Worm (Caenorhabditis elegans) whole organism, young adult: Measurements from ENCODE around the gene C06E2.5.
A peak's percentile ranks its signal among the peaks of the same experiment; 100 is the strongest.

Experiments used
- B0261.1 ChIP-seq: sonication (generic microtip); optimal IDR thresholded peaks from 2 replicates; lab custom pipeline; 2016; ENCODE audit warnings: mild to moderate bottlenecking, missing genetic modification characterization, moderate library complexity, missing compliant biosample characterization
- F10E7.11 ChIP-seq: sonication (generic microtip); optimal IDR thresholded peaks from 2 replicates; lab custom pipeline; 2017; ENCODE audit warnings: mild to moderate bottlenecking, missing genetic modification characterization, moderate library complexity, missing compliant biosample characterization
- F33H1.4 ChIP-seq: fragments of 200-800 bp; sonication (Bioruptor generic); IDR thresholded peaks from 2 replicates; pipeline ENCODE4 v1.3.6; 2022; ENCODE audit warnings: missing genetic modification reagents, missing genetic modification characterization, missing compliant biosample characterization
- F39B2.1 ChIP-seq: fragments of 200-800 bp; sonication (Bioruptor generic); IDR thresholded peaks from 2 replicates; pipeline ENCODE4 v1.3.6; 2022; ENCODE audit warnings: missing genetic modification reagents, missing genetic modification characterization, missing compliant biosample characterization
- F55B11.4 ChIP-seq: sonication (generic microtip); optimal IDR thresholded peaks from 2 replicates; lab custom pipeline; 2016; ENCODE audit warnings: missing compliant biosample characterization, missing genetic modification characterization, borderline replicate concordance; ENCODE audit not compliant: insufficient read depth
- Y56A3A.18 ChIP-seq: fragments of 200-800 bp; sonication (Bioruptor generic); IDR thresholded peaks from 2 replicates; pipeline ENCODE4 v1.3.6; 2022; ENCODE audit warnings: missing genetic modification reagents, missing genetic modification characterization, missing compliant biosample characterization
- Y67H2A.10 ChIP-seq: fragments of 200-800 bp; sonication (Bioruptor generic); conservative IDR thresholded peaks from 2 replicates; pipeline ENCODE4 v1.3.6; 2022; ENCODE audit warnings: missing genetic modification reagents, missing genetic modification characterization, missing compliant biosample characterization
- Y95B8A.8 ChIP-seq: fragments of 200-800 bp; sonication (Bioruptor generic); IDR thresholded peaks from 2 replicates; pipeline ENCODE4 v1.3.6; 2022; ENCODE audit warnings: missing genetic modification reagents, missing genetic modification characterization, missing compliant biosample characterization
- atf-7 ChIP-seq: sonication (generic microtip); optimal IDR thresholded peaks from 2 replicates; lab custom pipeline; 2017; ENCODE audit warnings: mild to moderate bottlenecking, missing genetic modification characterization, missing compliant biosample characterization
- attf-3 ChIP-seq: fragments of 200-800 bp; sonication (Bioruptor generic); conservative IDR thresholded peaks from 2 replicates; pipeline ENCODE4 v1.3.6; 2022; ENCODE audit warnings: missing genetic modification reagents, missing genetic modification characterization, missing compliant biosample characterization
- attf-5 ChIP-seq: fragments of 200-800 bp; sonication (Bioruptor generic); optimal IDR thresholded peaks from 2 replicates; lab custom pipeline; 2018; ENCODE audit warnings: mild to moderate bottlenecking, missing genetic modification characterization, missing compliant biosample characterization
- attf-6 ChIP-seq: fragments of 200-800 bp; sonication (Bioruptor generic); IDR thresholded peaks from 2 replicates; pipeline ENCODE4 v1.3.6; 2022; ENCODE audit warnings: missing genetic modification reagents, missing genetic modification characterization, missing compliant biosample characterization
- bed-2 ChIP-seq: fragments of 200-800 bp; sonication (Bioruptor generic); IDR thresholded peaks from 2 replicates; pipeline ENCODE4 v1.3.6; 2022; ENCODE audit warnings: missing genetic modification reagents, missing genetic modification characterization, missing compliant biosample characterization
- cebp-1 ChIP-seq, 2 experiments: fragments of 200-800 bp in 1 of 2; sonication (Bioruptor generic) in 1 of 2; sonication (generic microtip) in 1 of 2; IDR thresholded peaks in 1 of 2; optimal IDR thresholded peaks in 1 of 2; 2 replicates each; pipeline versions ENCODE4 v1.3.6 to Lab custom; 2017 to 2022; ENCODE audit warnings: missing compliant biosample characterization in 2 of 2, missing genetic modification characterization in 2 of 2, mild to moderate bottlenecking in 1 of 2, missing genetic modification reagents in 1 of 2, moderate library complexity in 1 of 2
- ceh-100 ChIP-seq: fragments of 200-800 bp; sonication (Bioruptor generic); IDR thresholded peaks from 2 replicates; pipeline ENCODE4 v1.3.6; 2022; ENCODE audit warnings: missing genetic modification reagents, missing genetic modification characterization, missing compliant biosample characterization
- ceh-79 ChIP-seq: sonication (generic microtip); optimal IDR thresholded peaks from 2 replicates; lab custom pipeline; 2017; ENCODE audit warnings: mild to moderate bottlenecking, missing genetic modification characterization, missing compliant biosample characterization
- dpff-1 ChIP-seq: sonication (generic microtip); optimal IDR thresholded peaks from 2 replicates; lab custom pipeline; 2017; ENCODE audit warnings: mild to moderate bottlenecking, missing genetic modification characterization, missing compliant biosample characterization
- ets-4 ChIP-seq: fragments of 200-800 bp; sonication (Bioruptor generic); optimal IDR thresholded peaks from 2 replicates; lab custom pipeline; 2018; ENCODE audit warnings: mild to moderate bottlenecking, missing genetic modification characterization, missing compliant biosample characterization
- hmg-20 ChIP-seq: fragments of 200-800 bp; sonication (Bioruptor generic); IDR thresholded peaks from 2 replicates; pipeline ENCODE4 v1.3.6; 2022; ENCODE audit warnings: missing genetic modification reagents, missing genetic modification characterization, missing compliant biosample characterization
- lsl-1 ChIP-seq: fragments of 200-800 bp; sonication (Bioruptor generic); optimal IDR thresholded peaks from 2 replicates; lab custom pipeline; 2018; ENCODE audit warnings: mild to moderate bottlenecking, missing genetic modification characterization, moderate library complexity, missing compliant biosample characterization
- lsy-27 ChIP-seq: sonication (generic microtip); optimal IDR thresholded peaks from 2 replicates; lab custom pipeline; 2017; ENCODE audit warnings: missing genetic modification characterization, mild to moderate bottlenecking, missing compliant biosample characterization, antibody characterized with exemption, missing genotype, borderline replicate concordance; ENCODE audit not compliant: insufficient read depth
- mel-28 ChIP-seq: sonication (generic microtip); optimal IDR thresholded peaks from 2 replicates; lab custom pipeline; 2016; ENCODE audit warnings: borderline replicate concordance, mild to moderate bottlenecking, missing genetic modification characterization, missing compliant biosample characterization
- mes-4 ChIP-seq: sonication (generic microtip); optimal IDR thresholded peaks from 2 replicates; lab custom pipeline; 2016; ENCODE audit warnings: missing genotype, missing genetic modification characterization, missing compliant biosample characterization
- nhr-120 ChIP-seq: fragments of 200-800 bp; sonication (Bioruptor generic); IDR thresholded peaks from 2 replicates; pipeline ENCODE4 v1.3.6; 2022; ENCODE audit warnings: missing genetic modification characterization, missing compliant biosample characterization
- nhr-80 ChIP-seq: sonication (generic microtip); optimal IDR thresholded peaks from 2 replicates; lab custom pipeline; 2016; ENCODE audit warnings: missing genetic modification characterization, missing compliant biosample characterization
- rcor-1 ChIP-seq: fragments of 200-800 bp; sonication (Bioruptor generic); IDR thresholded peaks from 2 replicates; pipeline ENCODE4 v1.3.6; 2022; ENCODE audit warnings: missing genetic modification reagents, missing genetic modification characterization, missing compliant biosample characterization
- rpc-1 ChIP-seq, 2 experiments: fragments of 150-350 bp in 1 of 2; sonication (generic microtip) in 1 of 2; optimal IDR thresholded peaks; 2 replicates each; lab custom pipeline; 2014 to 2018; ENCODE audit warnings: missing biosample characterization in 1 of 2, missing genetic modification characterization in 1 of 2, missing genetic modification reagents in 1 of 2, missing genotype in 1 of 2
- snpc-4 ChIP-seq, 5 experiments: fragments of 150-350 bp in 1 of 5; sonication (generic microtip) in 4 of 5; optimal IDR thresholded peaks; 2 replicates each; lab custom pipeline; 2014 to 2018; ENCODE audit warnings: missing genetic modification characterization in 5 of 5, missing biosample characterization in 3 of 5, antibody characterized with exemption in 2 of 5, mild to moderate bottlenecking in 2 of 5, missing compliant biosample characterization in 2 of 5, missing genotype in 2 of 5, moderate library complexity in 2 of 5, missing genetic modification reagents in 1 of 5
- tbp1 ChIP-seq: fragments of 200-800 bp; sonication (Bioruptor generic); optimal IDR thresholded peaks from 2 replicates; lab custom pipeline; 2018; ENCODE audit warnings: mild to moderate bottlenecking, missing genetic modification characterization, missing compliant biosample characterization
- tbx-9 ChIP-seq: sonication (generic microtip); optimal IDR thresholded peaks from 2 replicates; lab custom pipeline; 2016; ENCODE audit warnings: borderline replicate concordance, missing genetic modification characterization, inconsistent platforms, missing compliant biosample characterization
- ztf-18 ChIP-seq: sonication (generic microtip); optimal IDR thresholded peaks from 2 replicates; lab custom pipeline; 2016; ENCODE audit warnings: missing genotype, mild to moderate bottlenecking, missing genetic modification characterization, missing compliant biosample characterization
- ztf-22 ChIP-seq: fragments of 200-800 bp; sonication (Bioruptor generic); optimal IDR thresholded peaks from 2 replicates; lab custom pipeline; 2018; ENCODE audit warnings: mild to moderate bottlenecking, missing genetic modification characterization, moderate library complexity, missing compliant biosample characterization
- ztf-25 ChIP-seq: fragments of 200-800 bp; sonication (Bioruptor generic); IDR thresholded peaks from 2 replicates; pipeline ENCODE4 v1.3.6; 2022; ENCODE audit warnings: missing genetic modification reagents, missing genetic modification characterization, missing compliant biosample characterization

The C06E2.5 gene

ce11 chrX:8835405-8835804, 22.3 kb downstream of the C06E2.5 start, which contains the start of gene sec-15:
Gene sec-15 (minus strand): TSS chrX:8835715.
- TF ChIP-seq mes-4, result no peak

- TF ChIP-seq F39B2.1, result no peak
- peak; percentile 33 for TF ChIP-seq nhr-80 (tag; lab: Kevin White, UChicago)
Measured at ce11 chrX:8831162-8831561, 26.6 kb downstream of the C06E2.5 start, which contains the start of gene C28G1.6. Gene C28G1.6 (minus strand): TSS chrX:8831262.

- no peak for TF ChIP-seq ceh-100 (GFP tag; lab: Robert Waterston, UW)
- peak; percentile 0 for TF ChIP-seq nhr-80 (tag; lab: Kevin White, UChicago)
- no peak for TF ChIP-seq lsl-1 (GFP tag; lab: Kevin White, UChicago)
- no peak for TF ChIP-seq B0261.1 (tag; lab: Kevin White, UChicago)
- TF ChIP-seq ztf-25 (GFP tag; lab: Robert Waterston, UW), result no peak
Measured at ce11 chrX:8828365-8828764, 29.4 kb downstream of the C06E2.5 start, which contains the start of gene rcs-1. Gene rcs-1 (minus strand): TSS chrX:8828540.

ce11 chrX:8826013-8826412, 31.7 kb downstream of the C06E2.5 start:
- TF ChIP-seq rpc-1 (optimal IDR thresholded peaks at IDR 0.05; lab: Kevin White, UChicago), result peak; percentile 38
- peak; percentile 69 for TF ChIP-seq rpc-1 (tag; optimal IDR thresholded peaks at IDR 0.05; lab: Kevin White, UChicago)
- peak; percentile 83 for TF ChIP-seq tbp1 (GFP tag; lab: Kevin White, UChicago)
- peak; percentile 55 for TF ChIP-seq B0261.1 (tag; lab: Kevin White, UChicago)

ce11 chrX:8824437-8824836, 33.3 kb downstream of the C06E2.5 start, which contains the start of gene ifd-1:
Gene ifd-1 (minus strand): TSS chrX:8824448.
- TF ChIP-seq ztf-22 (GFP tag; lab: Kevin White, UChicago) (no peak), Y67H2A.10 (GFP tag; lab: Robert Waterston, UW) (no peak), B0261.1 (tag; lab: Kevin White, UChicago) (no peak), ets-4 (GFP tag; lab: Kevin White, UChicago) (peak; percentile 55), nhr-80 (tag; lab: Kevin White, UChicago) (peak; percentile 79), atf-7 (tag; lab: Kevin White, UChicago) (no peak)

ce11 chrX:8820643-8821042, 37.1 kb downstream of the C06E2.5 start:
- no peak for TF ChIP-seq bed-2 (GFP tag; lab: Robert Waterston, UW)
- no peak for TF ChIP-seq dpff-1 (tag; lab: Kevin White, UChicago)
- TF ChIP-seq ceh-79 (tag; lab: Kevin White, UChicago), result no peak
- TF ChIP-seq F55B11.4 (tag; lab: Kevin White, UChicago), result no peak
- no peak for TF ChIP-seq hmg-20 (GFP tag; lab: Robert Waterston, UW)
- no peak for TF ChIP-seq ztf-25 (GFP tag; lab: Robert Waterston, UW)
- TF ChIP-seq ceh-100 (GFP tag; lab: Robert Waterston, UW), result no peak
- TF ChIP-seq nhr-80 (tag; lab: Kevin White, UChicago), result peak; percentile 35

- no peak for TF ChIP-seq F10E7.11 (tag; lab: Kevin White, UChicago)
- peak; percentile 59 for TF ChIP-seq lsy-27
- TF ChIP-seq nhr-120 (GFP tag; lab: Robert Waterston, UW), result no peak
- peak; percentile 88 for TF ChIP-seq rpc-1 (optimal IDR thresholded peaks at IDR 0.05; lab: Kevin White, UChicago)
- peak; percentile 86 for TF ChIP-seq rpc-1 (tag; optimal IDR thresholded peaks at IDR 0.05; lab: Kevin White, UChicago)
- TF ChIP-seq cebp-1 (GFP tag; IDR thresholded peaks at IDR 0.05; lab: Robert Waterston, UW), result no peak
- peak; percentile 29 for TF ChIP-seq cebp-1 (tag; optimal IDR thresholded peaks at IDR 0.05; lab: Kevin White, UChicago)
- TF ChIP-seq mel-28, result no peak
- TF ChIP-seq Y95B8A.8 (GFP tag; lab: Robert Waterston, UW), result no peak
- peak; percentile 49 for TF ChIP-seq ztf-18 (tag; lab: Kevin White, UChicago)
- peak; percentile 18 for TF ChIP-seq attf-5 (GFP tag; lab: Kevin White, UChicago)
- no peak for TF ChIP-seq attf-6 (GFP tag; lab: Robert Waterston, UW)
- no peak for TF ChIP-seq tbx-9 (tag; lab: Kevin White, UChicago)
- TF ChIP-seq F33H1.4 (GFP tag; lab: Robert Waterston, UW), result no peak
- peak; percentile 42 for TF ChIP-seq snpc-4 (GFP tag; optimal IDR thresholded peaks at IDR 0.05; lab: Kevin White, UChicago)
- TF ChIP-seq snpc-4 (tag; optimal IDR thresholded peaks at IDR 0.05; lab: Kevin White, UChicago), result peak in 1 of 4 experiments; percentile 64
- TF ChIP-seq rcor-1 (GFP tag; lab: Robert Waterston, UW), result no peak
- no peak for TF ChIP-seq attf-3 (GFP tag; lab: Robert Waterston, UW)
- peak; percentile 77; the same call in 1 of the 2 replicates for TF ChIP-seq Y56A3A.18
Measured at ce11 chrX:8819815-8820415, 37.8 kb downstream of the C06E2.5 start.
